Fruit fly (Drosophila melanogaster) whole organism: ENCODE data around the gene AstCC.
A peak's percentile ranks its signal among the peaks of the same experiment; 100 is the strongest.

Experiments
- CG8478 ChIP-seq: fragments of >200 bp; optimal IDR thresholded peaks from 2 replicates; lab custom pipeline; 2018; ENCODE audit warnings: inconsistent platforms
- Dll ChIP-seq: fragments of >200 bp; optimal IDR thresholded peaks from 2 replicates; lab custom pipeline; 2017
- EcR ChIP-seq, 2 experiments: fragments of >200 bp; optimal IDR thresholded peaks; 2 replicates each; lab custom pipeline; 2017; ENCODE audit warnings: missing biosample characterization in 2 of 2, missing genetic modification characterization in 2 of 2, missing genetic modification reagents in 2 of 2
- pan ChIP-seq: fragments of >200 bp; optimal IDR thresholded peaks from 2 replicates; lab custom pipeline; 2017
- psq ChIP-seq: fragments of >200 bp; optimal IDR thresholded peaks from 2 replicates; lab custom pipeline; 2017
- usp ChIP-seq: fragments of >200 bp; optimal IDR thresholded peaks from 2 replicates; lab custom pipeline; 2017; ENCODE audit warnings: missing biosample characterization, missing genetic modification characterization, mixed read lengths

Gene AstCC

dm6 chr2L:11052493-11052788 is 32.6 kb downstream of the AstCC start:
- TF ChIP-seq EcR (GFP tag; optimal IDR thresholded peaks at IDR 0.05; lab: Kevin White, UChicago) (no peak), CG8478 (lab: Kevin White, UChicago) (no peak), pan (lab: Kevin White, UChicago) (no peak)

- peak; percentile 53 for TF ChIP-seq Dll (lab: Kevin White, UChicago)
- no peak for TF ChIP-seq psq (lab: Kevin White, UChicago)
Observed at dm6 chr2L:11051644-11052492, 33.2 kb downstream of the AstCC start.

dm6 chr2L:11049723-11050122 is 35.3 kb downstream of the AstCC start:
- TF ChIP-seq pan (lab: Kevin White, UChicago) (no peak), usp (GFP tag; lab: Kevin White, UChicago) (no peak), psq (lab: Kevin White, UChicago) (no peak), CG8478 (lab: Kevin White, UChicago) (no peak), Dll (lab: Kevin White, UChicago) (no peak), EcR (GFP tag; optimal IDR thresholded peaks at IDR 0.05; lab: Kevin White, UChicago) (no peak)

dm6 chr2L:11048307-11048706 is 36.7 kb downstream of the AstCC start:
- no peak for TF ChIP-seq EcR (GFP tag; optimal IDR thresholded peaks at IDR 0.05; lab: Kevin White, UChicago)
- no peak for TF ChIP-seq pan (lab: Kevin White, UChicago)
- no peak for TF ChIP-seq usp (GFP tag; lab: Kevin White, UChicago)
- no peak for TF ChIP-seq CG8478 (lab: Kevin White, UChicago)
- TF ChIP-seq Dll (lab: Kevin White, UChicago) = no peak
- TF ChIP-seq psq (lab: Kevin White, UChicago) = no peak

dm6 chr2L:11046051-11046450 is 39.0 kb downstream of the AstCC start:
- TF ChIP-seq psq (lab: Kevin White, UChicago) (no peak), Dll (lab: Kevin White, UChicago) (no peak), CG8478 (lab: Kevin White, UChicago) (no peak), EcR (GFP tag; optimal IDR thresholded peaks at IDR 0.05; lab: Kevin White, UChicago) (no peak), pan (lab: Kevin White, UChicago) (no peak), usp (GFP tag; lab: Kevin White, UChicago) (no peak)

dm6 chr2L:11045467-11045914 is 39.5 kb downstream of the AstCC start:
- TF ChIP-seq EcR (GFP tag; optimal IDR thresholded peaks at IDR 0.05; lab: Kevin White, UChicago) (peak; percentile 5 to 49), psq (lab: Kevin White, UChicago) (no peak)

dm6 chr2L:11044678-11045466 is 40.2 kb downstream of the AstCC start:
- TF ChIP-seq Dll (lab: Kevin White, UChicago) (peak; percentile 56), pan (lab: Kevin White, UChicago) (no peak), EcR (GFP tag; optimal IDR thresholded peaks at IDR 0.05; lab: Kevin White, UChicago) (peak; percentile 65 to 91)

dm6 chr2L:11041785-11042184 is 43.2 kb downstream of the AstCC start:
- no peak for TF ChIP-seq pan (lab: Kevin White, UChicago)
- no peak for TF ChIP-seq Dll (lab: Kevin White, UChicago)
- no peak for TF ChIP-seq EcR (GFP tag; optimal IDR thresholded peaks at IDR 0.05; lab: Kevin White, UChicago)
- TF ChIP-seq CG8478 (lab: Kevin White, UChicago) = no peak
- no peak for TF ChIP-seq usp (GFP tag; lab: Kevin White, UChicago)
- no peak for TF ChIP-seq psq (lab: Kevin White, UChicago)

- TF ChIP-seq Dll (lab: Kevin White, UChicago) (no peak), usp (GFP tag; lab: Kevin White, UChicago) (no peak), CG8478 (lab: Kevin White, UChicago) (no peak), pan (lab: Kevin White, UChicago) (no peak), EcR (GFP tag; optimal IDR thresholded peaks at IDR 0.05; lab: Kevin White, UChicago) (no peak), psq (lab: Kevin White, UChicago) (no peak)
Observed at dm6 chr2L:11041074-11041473, 44.0 kb downstream of the AstCC start.

dm6 chr2L:11039548-11040144 is 45.4 kb downstream of the AstCC start:
- TF ChIP-seq psq (lab: Kevin White, UChicago) (no peak), Dll (lab: Kevin White, UChicago) (no peak)

- no peak for TF ChIP-seq pan (lab: Kevin White, UChicago)
- TF ChIP-seq EcR (GFP tag; optimal IDR thresholded peaks at IDR 0.05; lab: Kevin White, UChicago) = no peak
- no peak for TF ChIP-seq Dll (lab: Kevin White, UChicago)
- no peak for TF ChIP-seq psq (lab: Kevin White, UChicago)
- no peak for TF ChIP-seq CG8478 (lab: Kevin White, UChicago)
- TF ChIP-seq usp (GFP tag; lab: Kevin White, UChicago) = no peak
Observed at dm6 chr2L:11038918-11039317, 46.1 kb downstream of the AstCC start.
